Fruit fly (Drosophila melanogaster): ENCODE data around the gene lectin-37Da.

lectin-37Da gene

DNA sequence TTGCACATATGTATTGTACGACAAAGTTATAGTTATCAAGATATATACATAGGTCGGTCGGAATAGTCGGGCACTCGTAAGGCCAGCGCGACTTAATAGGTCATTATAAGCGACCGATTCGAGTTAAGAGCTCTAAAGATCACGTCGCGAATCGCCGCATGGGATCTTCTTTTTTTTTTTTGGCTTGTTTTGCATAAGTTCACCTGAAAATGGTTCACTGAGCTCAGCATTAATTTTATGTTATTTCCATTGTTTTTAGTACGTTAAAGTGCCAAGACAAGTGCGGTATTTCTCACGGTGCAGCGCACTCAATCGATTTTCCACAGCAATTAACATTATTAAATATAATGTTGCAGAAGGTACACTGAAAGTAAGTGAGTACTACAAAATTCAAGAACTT is 23.2 kb downstream of the lectin-37Da start:
- TF ChIP-seq CG8478 (optimal IDR thresholded peaks at IDR 0.05) (no peak), CTCF (optimal IDR thresholded peaks at IDR 0.05) (no peak)

DNA sequence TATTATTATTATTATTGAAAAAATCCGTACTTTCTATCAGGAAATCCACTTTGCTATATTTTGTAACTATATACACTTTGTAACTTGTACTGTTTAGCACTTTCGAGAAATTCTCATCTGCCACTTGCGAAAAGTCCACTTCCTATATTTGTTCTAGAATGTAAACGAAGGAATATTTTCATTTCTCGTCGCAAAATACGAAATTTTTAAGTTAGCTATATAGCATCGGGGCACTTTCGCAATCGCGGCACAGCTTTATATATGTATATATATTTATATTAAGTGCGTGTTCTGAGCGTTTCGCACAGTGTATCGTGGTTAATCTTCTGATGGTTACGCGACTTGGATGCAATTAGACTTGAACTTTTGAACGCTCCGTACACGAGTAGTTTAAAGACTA is 23.7 kb downstream of the lectin-37Da start, which contains the start of gene RanGAP:
Gene RanGAP, plus strand, starts transcription at position 169 of the 400 bp plus-strand sequence.
- TF ChIP-seq CTCF (optimal IDR thresholded peaks at IDR 0.05) (no peak), CG8478 (optimal IDR thresholded peaks at IDR 0.05) (no peak)

DNA sequence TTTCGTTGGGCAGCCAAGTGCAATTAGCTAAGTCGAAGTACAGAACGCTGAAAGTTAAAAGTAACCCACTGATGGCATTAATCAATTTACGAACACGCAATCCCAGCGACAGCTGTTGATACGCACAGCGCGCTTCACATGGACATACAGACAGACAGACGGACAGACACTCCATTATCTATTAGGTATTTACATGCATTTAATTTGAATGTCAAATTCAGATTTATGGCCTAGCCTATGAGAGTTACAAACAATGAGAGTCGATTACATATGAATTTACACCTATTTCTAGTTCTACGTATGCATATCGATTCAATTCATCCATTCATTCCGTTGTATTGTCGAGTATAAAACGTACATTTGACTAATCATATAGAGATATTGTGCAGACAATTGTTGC is 24.5 kb downstream of the lectin-37Da start, which contains the start of gene CG10237:
Gene CG10237, minus strand, starts transcription at position 101 of the 400 bp plus-strand sequence.
- TF ChIP-seq CG8478 (optimal IDR thresholded peaks at IDR 0.05) (no peak), CTCF (optimal IDR thresholded peaks at IDR 0.05) (no peak)

dm6 chr2L:19444734-19445140 is 26.6 kb downstream of the lectin-37Da start, which contains the start of gene Hs2st:
TSS of gene Hs2st (minus strand) at chr2L:19444750.
- no peak for TF ChIP-seq CG8478 (optimal IDR thresholded peaks at IDR 0.05)
- no peak for TF ChIP-seq CTCF (optimal IDR thresholded peaks at IDR 0.05)

DNA sequence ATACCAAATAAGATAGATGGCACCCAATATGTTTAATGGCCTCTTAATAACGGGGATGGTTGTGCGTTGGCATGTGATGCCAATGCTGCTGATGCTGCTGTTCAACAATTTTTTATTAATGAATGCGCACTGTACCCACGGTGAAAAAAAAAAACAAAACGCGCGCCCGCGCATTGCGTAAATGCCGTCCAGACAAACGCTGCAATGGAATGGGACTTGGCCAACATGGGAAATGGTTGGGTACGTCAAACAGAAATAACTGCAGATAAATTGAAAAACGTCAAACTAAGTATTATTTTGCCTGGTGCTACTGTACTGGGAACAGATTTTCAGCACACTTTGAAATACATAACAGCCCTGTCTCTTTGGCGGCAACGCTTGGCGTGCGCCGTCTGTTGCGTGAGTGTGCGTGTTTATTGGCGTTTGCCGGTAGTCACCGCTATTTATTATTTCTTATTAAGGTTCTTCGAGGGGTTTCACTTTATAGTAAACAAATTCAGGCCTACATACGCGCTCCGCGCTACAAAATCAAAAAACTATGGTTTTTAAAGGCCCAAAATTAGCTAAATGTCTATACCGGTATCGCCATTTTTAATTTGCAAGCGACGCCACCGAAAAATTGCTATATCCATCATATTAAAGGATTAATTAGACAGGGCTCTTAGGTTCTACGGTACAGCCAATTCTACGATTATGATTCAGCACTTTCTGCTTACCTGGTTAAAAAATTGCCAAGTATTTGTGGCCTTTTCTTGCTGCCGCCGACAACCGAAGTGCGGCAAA is 34.6 kb downstream of the lectin-37Da start:
- TF ChIP-seq CG8478 (optimal IDR thresholded peaks at IDR 0.05) = no peak
- no peak for TF ChIP-seq CTCF (optimal IDR thresholded peaks at IDR 0.05)

DNA sequence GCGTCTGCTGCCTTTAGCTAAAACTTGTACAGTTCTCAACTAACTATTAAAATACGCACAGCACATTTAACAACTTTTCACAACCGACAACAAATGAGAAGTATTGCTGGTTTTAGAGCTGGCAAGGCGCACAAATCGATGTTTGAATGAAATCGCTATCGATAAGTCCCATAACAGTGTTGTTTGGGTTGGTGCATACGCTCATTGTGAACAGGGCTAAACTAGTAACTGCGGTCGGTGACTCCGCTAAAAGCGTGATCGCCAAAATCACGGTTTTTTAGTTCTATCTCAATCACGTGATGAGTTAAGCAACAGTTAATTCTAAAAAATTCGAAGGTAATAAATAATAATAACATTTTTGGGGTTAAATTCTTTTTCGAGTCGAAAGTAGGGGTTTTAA is 35.3 kb downstream of the lectin-37Da start, which contains the start of gene Top2:
Gene Top2, minus strand, starts transcription at position 110 of the 400 bp plus-strand sequence.
- TF ChIP-seq CTCF (optimal IDR thresholded peaks at IDR 0.05) = peak; percentile 72 to 74
- TF ChIP-seq CG8478 (optimal IDR thresholded peaks at IDR 0.05) = no peak

DNA sequence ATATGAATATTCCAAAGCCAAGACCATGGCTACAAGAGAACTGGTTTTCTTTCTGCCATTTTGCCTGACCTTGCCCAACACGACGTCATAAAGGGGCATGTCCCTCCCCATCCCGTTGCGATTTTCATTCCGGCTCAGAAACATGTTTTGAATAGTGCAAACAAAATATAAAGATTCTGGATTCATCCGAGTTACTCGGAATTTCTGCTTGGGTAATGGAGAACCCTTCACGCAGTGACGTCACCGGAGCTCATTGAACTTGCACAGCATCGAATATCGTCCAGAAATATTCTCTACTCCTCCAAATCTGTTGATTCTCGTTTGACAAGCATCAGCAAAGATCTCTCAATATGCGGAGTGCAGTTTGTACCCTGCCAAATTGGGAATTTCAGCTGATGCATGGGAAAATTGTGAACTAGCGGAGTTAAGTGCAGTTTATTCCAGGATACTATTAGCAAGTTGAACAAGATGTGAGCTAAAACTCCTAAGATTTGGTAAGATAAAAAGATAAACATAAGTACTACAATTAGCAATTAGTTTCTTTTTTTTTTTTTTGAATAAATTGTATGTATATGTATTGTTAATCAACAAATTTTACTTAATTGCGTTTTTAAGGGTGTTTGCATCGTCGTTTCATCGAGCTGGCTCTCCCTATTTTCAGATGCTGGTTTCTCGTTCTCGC is 36.1 kb downstream of the lectin-37Da start, which contains the start of gene CG10026:
Gene CG10026, plus strand, starts transcription at position 187 of the 682 bp plus-strand sequence.
- no peak for TF ChIP-seq CTCF (optimal IDR thresholded peaks at IDR 0.05)
- TF ChIP-seq CG8478 (optimal IDR thresholded peaks at IDR 0.05) = no peak

- TF ChIP-seq CG8478 (optimal IDR thresholded peaks at IDR 0.05) (no peak), CTCF (optimal IDR thresholded peaks at IDR 0.05) (no peak)
Measured at dm6 chr2L:19455209-19455608, 37.1 kb downstream of the lectin-37Da start.

- TF ChIP-seq CG8478 (optimal IDR thresholded peaks at IDR 0.05) (no peak), CTCF (optimal IDR thresholded peaks at IDR 0.05) (no peak)
Measured at dm6 chr2L:19455723-19456122, 37.6 kb downstream of the lectin-37Da start.

DNA sequence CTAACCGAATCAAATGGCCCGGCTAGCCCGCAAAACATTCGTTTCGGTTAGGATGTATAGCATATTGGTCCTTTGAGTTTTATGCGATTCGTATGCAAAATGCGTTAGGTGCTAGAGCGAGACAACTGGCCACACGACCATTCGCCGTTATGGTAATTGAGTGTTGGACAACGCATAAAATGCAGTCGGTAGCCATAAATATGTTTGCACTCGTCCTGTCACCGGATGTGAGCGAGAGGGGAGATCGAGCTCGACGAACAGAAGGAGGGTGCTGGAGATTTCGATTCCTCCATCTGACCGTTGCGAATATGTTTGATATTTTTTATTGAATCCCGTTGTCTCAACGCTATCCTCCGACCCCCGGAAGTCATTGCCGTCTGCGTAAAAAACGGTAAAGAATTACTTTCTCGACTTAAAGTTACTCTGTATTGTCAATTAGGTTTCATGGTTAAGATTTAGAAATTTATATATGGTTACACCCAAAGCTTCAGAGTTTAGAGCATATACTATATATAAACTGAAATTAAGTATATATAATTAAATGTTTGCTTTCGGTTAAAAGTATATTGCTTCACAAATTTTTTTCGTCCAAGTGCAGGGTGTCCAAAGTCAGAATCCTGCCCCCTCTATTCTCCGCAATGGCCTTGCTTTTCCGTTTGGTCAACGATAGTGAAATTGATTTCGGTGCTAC is 39.9 kb downstream of the lectin-37Da start:
- TF ChIP-seq CG8478 (optimal IDR thresholded peaks at IDR 0.05) = no peak
- TF ChIP-seq CTCF (optimal IDR thresholded peaks at IDR 0.05) = no peak

- TF ChIP-seq CG8478 (optimal IDR thresholded peaks at IDR 0.05) (no peak), CTCF (optimal IDR thresholded peaks at IDR 0.05) (no peak)
Measured at dm6 chr2L:19459404-19459803, 41.3 kb downstream of the lectin-37Da start.

DNA sequence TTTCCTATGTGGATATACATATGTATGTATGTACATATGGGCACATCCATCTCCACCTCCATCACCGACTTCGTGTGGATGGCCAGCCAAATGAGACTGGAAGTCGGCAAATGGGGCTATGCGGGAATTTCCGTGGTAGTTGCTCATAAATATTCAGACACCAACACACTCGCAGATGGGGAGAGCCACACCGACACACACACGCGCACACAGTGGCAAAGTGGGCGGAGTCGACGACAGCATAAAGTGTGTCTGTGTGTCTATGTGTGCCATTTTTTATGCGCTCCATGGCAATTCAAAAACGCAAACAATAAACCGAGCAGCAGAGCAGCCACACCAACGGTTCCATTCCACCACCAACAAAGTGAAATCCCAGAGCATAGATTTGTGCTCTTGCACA is 44.8 kb downstream of the lectin-37Da start:
- TF ChIP-seq CG8478 (optimal IDR thresholded peaks at IDR 0.05) = no peak
- no peak for TF ChIP-seq CTCF (optimal IDR thresholded peaks at IDR 0.05)

- no peak for TF ChIP-seq CG8478 (optimal IDR thresholded peaks at IDR 0.05)
- TF ChIP-seq CTCF (optimal IDR thresholded peaks at IDR 0.05) = no peak
Measured at dm6 chr2L:19463405-19463804, 45.3 kb downstream of the lectin-37Da start.

dm6 chr2L:19463824-19464317 is 45.8 kb downstream of the lectin-37Da start, which contains the start of gene tj:
TSS of gene tj (plus strand) at chr2L:19464267.
- TF ChIP-seq CTCF (optimal IDR thresholded peaks at IDR 0.05) (no peak), CG8478 (optimal IDR thresholded peaks at IDR 0.05) (no peak)
